Worm (Caenorhabditis elegans) whole organism, L4 larva: ENCODE results near the gene K09B11.5.

Source experiments
- D1046.2 ChIP-seq: fragments of 200-800 bp; sonication (Bioruptor generic); IDR thresholded peaks from 2 replicates; pipeline ENCODE4 v1.3.6; 2022; ENCODE audit warnings: missing genetic modification characterization, missing compliant biosample characterization
- F10B5.3 ChIP-seq: sonication (generic microtip); optimal IDR thresholded peaks from 2 replicates; lab custom pipeline; 2016; ENCODE audit warnings: mild to moderate bottlenecking, missing genetic modification characterization, missing compliant biosample characterization
- F26F4.8 ChIP-seq: fragments of 200-800 bp; sonication (Bioruptor generic); conservative IDR thresholded peaks from 2 replicates; pipeline ENCODE4 v1.3.6; 2022; ENCODE audit warnings: missing genetic modification characterization, missing compliant biosample characterization
- Y105C5A.15 ChIP-seq: fragments of 200-800 bp; sonication (Bioruptor generic); IDR thresholded peaks from 2 replicates; pipeline ENCODE4 v1.3.6; 2022; ENCODE audit warnings: missing genetic modification characterization, missing compliant biosample characterization
- ZK337.2 ChIP-seq: fragments of 200-800 bp; sonication (Bioruptor generic); IDR thresholded peaks from 2 replicates; pipeline ENCODE4 v1.3.6; 2022; ENCODE audit warnings: missing genetic modification reagents, missing genetic modification characterization, missing compliant biosample characterization
- ZK546.5 ChIP-seq, 2 experiments: sonication (generic microtip); optimal IDR thresholded peaks; 2 replicates each; lab custom pipeline; 2017; ENCODE audit warnings: missing biosample characterization in 2 of 2, missing genetic modification characterization in 2 of 2
- aly-2 ChIP-seq: sonication (generic microtip); optimal IDR thresholded peaks from 2 replicates; lab custom pipeline; 2018; ENCODE audit warnings: missing biosample characterization, missing genetic modification characterization
- ama-1 ChIP-seq: fragments of 150-350 bp; optimal IDR thresholded peaks from 2 replicates; lab custom pipeline; 2014; ENCODE audit warnings: inconsistent platforms, mixed read lengths
- ceh-20 ChIP-seq: fragments of 200-800 bp; sonication (Bioruptor generic); IDR thresholded peaks from 2 replicates; pipeline ENCODE4 v1.3.6; 2022; ENCODE audit warnings: missing genetic modification reagents, missing genetic modification characterization, missing compliant biosample characterization
- ceh-62 ChIP-seq: sonication (generic microtip); optimal IDR thresholded peaks from 2 replicates; lab custom pipeline; 2017; ENCODE audit warnings: missing biosample characterization, missing genetic modification characterization
- ceh-82 ChIP-seq: sonication (generic microtip); optimal IDR thresholded peaks from 2 replicates; lab custom pipeline; 2017; ENCODE audit warnings: missing biosample characterization, missing genetic modification characterization
- ctbp-1 ChIP-seq: fragments of 200-800 bp; sonication (Bioruptor generic); IDR thresholded peaks from 2 replicates; pipeline ENCODE4 v1.3.6; 2022; ENCODE audit warnings: missing genetic modification reagents, missing genetic modification characterization, missing compliant biosample characterization
- daf-12 ChIP-seq: fragments of 150-350 bp; optimal IDR thresholded peaks from 2 replicates; lab custom pipeline; 2014; ENCODE audit warnings: missing biosample characterization, missing genetic modification reagents, missing genetic modification characterization
- daf-16 ChIP-seq, 3 experiments: sonication (generic microtip); optimal IDR thresholded peaks; 2 replicates each; lab custom pipeline; 2016 to 2017; ENCODE audit warnings: missing genetic modification characterization in 3 of 3, missing genetic modification reagents in 3 of 3, mild to moderate bottlenecking in 2 of 3, missing compliant biosample characterization in 2 of 3, missing biosample characterization in 1 of 3, moderate library complexity in 1 of 3
- dmd-6 ChIP-seq: fragments of 200-800 bp; sonication (Bioruptor generic); IDR thresholded peaks from 2 replicates; pipeline ENCODE4 v1.3.6; 2022; ENCODE audit warnings: missing genetic modification reagents, missing genetic modification characterization, missing compliant biosample characterization
- dmd-9 ChIP-seq: fragments of 200-800 bp; sonication (Bioruptor generic); IDR thresholded peaks from 2 replicates; pipeline ENCODE4 v1.3.6; 2022; ENCODE audit warnings: missing genetic modification reagents, missing genetic modification characterization, missing compliant biosample characterization
- dve-1 ChIP-seq: sonication (generic microtip); optimal IDR thresholded peaks from 2 replicates; lab custom pipeline; 2017; ENCODE audit warnings: antibody characterized with exemption, mild to moderate bottlenecking, missing genetic modification characterization, missing compliant biosample characterization; ENCODE audit not compliant: insufficient read depth
- egl-27 ChIP-seq: sonication (generic microtip); optimal IDR thresholded peaks from 3 replicates; lab custom pipeline; 2017; ENCODE audit warnings: missing biosample characterization, missing genetic modification reagents, missing genetic modification characterization
- egl-43 ChIP-seq: fragments of 200-800 bp; sonication (Bioruptor generic); IDR thresholded peaks from 2 replicates; pipeline ENCODE4 v1.3.6; 2022; ENCODE audit warnings: missing genetic modification reagents, missing genetic modification characterization, missing compliant biosample characterization
- fkh-10 ChIP-seq: fragments of 150-350 bp; optimal IDR thresholded peaks from 2 replicates; lab custom pipeline; 2014; ENCODE audit warnings: missing biosample characterization, missing genetic modification reagents, missing genetic modification characterization
- hif-1 ChIP-seq, 2 experiments: sonication (generic microtip); optimal IDR thresholded peaks; 2 replicates each; lab custom pipeline; 2016 to 2017; ENCODE audit warnings: missing compliant biosample characterization in 2 of 2, missing genetic modification characterization in 2 of 2, missing genetic modification reagents in 2 of 2, missing genotype in 2 of 2, mild to moderate bottlenecking in 1 of 2
- hlh-11 ChIP-seq: fragments of 200-800 bp; sonication (Bioruptor generic); optimal IDR thresholded peaks from 2 replicates; lab custom pipeline; 2018; ENCODE audit warnings: mild to moderate bottlenecking, missing genetic modification characterization, missing compliant biosample characterization
- jun-1 ChIP-seq: fragments of 150-350 bp; optimal IDR thresholded peaks from 2 replicates; lab custom pipeline; 2014; ENCODE audit warnings: missing biosample characterization, missing genetic modification reagents, missing genetic modification characterization
- lin-1 ChIP-seq: fragments of 200-800 bp; sonication (Bioruptor generic); IDR thresholded peaks from 2 replicates; pipeline ENCODE4 v1.3.6; 2022; ENCODE audit warnings: missing genetic modification reagents, missing genetic modification characterization, missing compliant biosample characterization
- lin-29 ChIP-seq: fragments of 200-800 bp; sonication (Bioruptor generic); IDR thresholded peaks from 2 replicates; pipeline ENCODE4 v1.3.6; 2022; ENCODE audit warnings: missing genetic modification reagents, missing genetic modification characterization, missing compliant biosample characterization
- lin-38 ChIP-seq: fragments of 200-800 bp; sonication (Bioruptor generic); IDR thresholded peaks from 2 replicates; pipeline ENCODE4 v1.3.6; 2022; ENCODE audit warnings: missing genetic modification reagents, missing genetic modification characterization, missing compliant biosample characterization
- lin-39 ChIP-seq: fragments of 150-350 bp; optimal IDR thresholded peaks from 2 replicates; lab custom pipeline; 2014; ENCODE audit warnings: missing biosample characterization, missing genetic modification reagents, missing genetic modification characterization
- mdl-1 ChIP-seq, 2 experiments: fragments of 150-350 bp in 1 of 2; sonication (generic microtip) in 1 of 2; optimal IDR thresholded peaks; 2 replicates each; lab custom pipeline; 2014 to 2017; ENCODE audit warnings: missing biosample characterization in 2 of 2, missing genetic modification characterization in 2 of 2
- mep-1 ChIP-seq: fragments of 150-350 bp; sonication (generic microtip); optimal IDR thresholded peaks from 3 replicates; lab custom pipeline; 2014; ENCODE audit warnings: missing biosample characterization, missing genetic modification characterization
- mes-2 ChIP-seq: sonication (generic microtip); optimal IDR thresholded peaks from 2 replicates; lab custom pipeline; 2016; ENCODE audit warnings: missing genotype, mild to moderate bottlenecking, missing genetic modification characterization, missing compliant biosample characterization; ENCODE audit not compliant: poor library complexity, severe bottlenecking
- mxl-3 ChIP-seq: fragments of 200-800 bp; sonication (Bioruptor generic); optimal IDR thresholded peaks from 2 replicates; lab custom pipeline; 2018; ENCODE audit warnings: mild to moderate bottlenecking, missing genetic modification characterization, missing compliant biosample characterization
- nhr-102 ChIP-seq: sonication (generic microtip); optimal IDR thresholded peaks from 2 replicates; lab custom pipeline; 2016; ENCODE audit warnings: mild to moderate bottlenecking, missing genetic modification characterization, moderate library complexity, missing compliant biosample characterization
- nhr-28 ChIP-seq: fragments of 150-350 bp; optimal IDR thresholded peaks from 2 replicates; lab custom pipeline; 2014; ENCODE audit warnings: missing biosample characterization, missing genetic modification characterization
- nhr-41 ChIP-seq: fragments of 200-800 bp; sonication (Bioruptor generic); IDR thresholded peaks from 2 replicates; pipeline ENCODE4 v1.3.6; 2022; ENCODE audit warnings: missing genetic modification reagents, missing genetic modification characterization, missing compliant biosample characterization
- nhr-42 ChIP-seq: fragments of 200-800 bp; sonication (Bioruptor generic); IDR thresholded peaks from 2 replicates; pipeline ENCODE4 v1.3.6; 2022; ENCODE audit warnings: missing genetic modification characterization, missing compliant biosample characterization
- nhr-48 ChIP-seq: sonication (generic microtip); optimal IDR thresholded peaks from 2 replicates; lab custom pipeline; 2016; ENCODE audit warnings: mild to moderate bottlenecking, missing genetic modification characterization, missing compliant biosample characterization
- nhr-77 ChIP-seq: fragments of 150-350 bp; optimal IDR thresholded peaks from 2 replicates; lab custom pipeline; 2014; ENCODE audit warnings: missing biosample characterization, missing genetic modification characterization
- skn-1 ChIP-seq: fragments of 150-350 bp; optimal IDR thresholded peaks from 2 replicates; lab custom pipeline; 2014; ENCODE audit warnings: missing biosample characterization, missing genetic modification characterization
- snpc-1.2 ChIP-seq: fragments of 200-800 bp; sonication (Bioruptor generic); IDR thresholded peaks from 2 replicates; pipeline ENCODE4 v1.3.6; 2022; ENCODE audit warnings: missing genetic modification reagents, missing genetic modification characterization, missing compliant biosample characterization
- snpc-4 ChIP-seq: fragments of 150-350 bp; optimal IDR thresholded peaks from 2 replicates; lab custom pipeline; 2014; ENCODE audit warnings: missing biosample characterization, missing genetic modification characterization
- spr-1 ChIP-seq: sonication (generic microtip); optimal IDR thresholded peaks from 2 replicates; lab custom pipeline; 2016; ENCODE audit warnings: mild to moderate bottlenecking, missing genetic modification characterization, missing compliant biosample characterization
- tag-97 ChIP-seq: fragments of 200-800 bp; sonication (Bioruptor generic); IDR thresholded peaks from 2 replicates; pipeline ENCODE4 v1.3.6; 2022; ENCODE audit warnings: missing genetic modification characterization, missing compliant biosample characterization
- tra-1 ChIP-seq: fragments of 200-800 bp; sonication (Bioruptor generic); IDR thresholded peaks from 2 replicates; pipeline ENCODE4 v1.3.6; 2022; ENCODE audit warnings: missing genetic modification reagents, missing genetic modification characterization, missing compliant biosample characterization
- vab-7 ChIP-seq: fragments of 200-800 bp; sonication (Bioruptor generic); IDR thresholded peaks from 2 replicates; pipeline ENCODE4 v1.3.6; 2022; ENCODE audit warnings: missing genetic modification reagents, missing genetic modification characterization, missing compliant biosample characterization
- zip-11 ChIP-seq: fragments of 200-800 bp; sonication (Bioruptor generic); IDR thresholded peaks from 2 replicates; pipeline ENCODE4 v1.3.6; 2022; ENCODE audit warnings: missing genetic modification characterization, missing compliant biosample characterization

K09B11.5 gene

DNA sequence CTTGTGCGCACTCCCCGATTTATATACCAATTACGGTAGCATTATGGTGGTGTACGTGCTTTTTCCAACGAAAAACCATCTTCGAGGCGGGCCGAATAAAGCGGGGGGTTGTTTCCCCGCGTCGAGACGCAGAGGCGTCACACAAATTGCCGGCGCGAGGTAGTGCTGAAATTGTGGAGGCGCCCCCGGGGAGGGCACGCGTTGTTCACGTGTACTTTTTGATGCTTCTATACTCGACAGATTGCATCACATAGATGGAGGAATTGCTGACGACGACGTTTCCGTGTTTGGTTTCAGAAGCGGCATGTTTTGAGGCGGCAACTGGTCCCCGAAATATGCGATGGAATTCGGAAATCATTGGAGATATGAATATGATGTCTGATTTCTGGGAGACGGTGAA, 38.5 kb downstream of the K09B11.5 start (continued):
- TF ChIP-seq nhr-102 (peak; percentile 65), hif-1 (tag; optimal IDR thresholded peaks at IDR 0.05; lab: Kevin White, UChicago) (peak; percentile 96 to 100), lin-39 (tag; lab: Kevin White, UChicago) (no peak), nhr-41 (no peak), aly-2 (no peak), lin-1 (GFP tag; lab: Robert Waterston, UW) (peak; percentile 94), F26F4.8 (no peak), nhr-48 (tag; lab: Kevin White, UChicago) (peak; percentile 95), snpc-4 (tag; lab: Kevin White, UChicago) (no peak), mep-1 (tag; lab: Kevin White, UChicago) (peak; percentile 85), tra-1 (peak; percentile 96), egl-43 (GFP tag; lab: Robert Waterston, UW) (peak; percentile 72), nhr-77 (peak; percentile 70), ceh-62 (tag; lab: Kevin White, UChicago) (no peak), mxl-3 (GFP tag; lab: Kevin White, UChicago) (peak; percentile 92), nhr-28 (tag; lab: Kevin White, UChicago) (peak; percentile 76), spr-1 (peak; percentile 55), Y105C5A.15 (GFP tag; lab: Robert Waterston, UW) (no peak), egl-27 (tag; lab: Kevin White, UChicago) (peak; percentile 29), dmd-6 (GFP tag; lab: Robert Waterston, UW) (peak; percentile 98), nhr-42 (peak; percentile 56; the same call in 1 of the 2 replicates), snpc-1.2 (no peak), fkh-10 (GFP tag; lab: Kevin White, UChicago) (peak; percentile 89), ceh-82 (tag; lab: Kevin White, UChicago) (no peak), tag-97 (GFP tag; lab: Robert Waterston, UW) (no peak), jun-1 (tag; lab: Kevin White, UChicago) (peak; percentile 46), hlh-11 (tag; lab: Kevin White, UChicago) (peak; percentile 97), skn-1 (tag; lab: Kevin White, UChicago) (no peak), zip-11 (GFP tag; lab: Robert Waterston, UW) (no peak), dve-1 (tag; lab: Kevin White, UChicago) (peak; percentile 95), ceh-20 (GFP tag; lab: Robert Waterston, UW) (peak; percentile 93), D1046.2 (0 out of 2 replicates have a peak, but pooled peaks have one; percentile 4), lin-29 (GFP tag; lab: Robert Waterston, UW) (peak; percentile 16; the same call in 1 of the 2 replicates), mes-2 (tag; lab: Kevin White, UChicago) (peak; percentile 66), daf-12 (tag; lab: Kevin White, UChicago) (no peak), F10B5.3 (tag; lab: Kevin White, UChicago) (no peak), vab-7 (GFP tag; lab: Robert Waterston, UW) (0 out of 2 replicates have a peak, but pooled peaks have one; percentile 36), dmd-9 (GFP tag; lab: Robert Waterston, UW) (no peak), ama-1 (lab: Kevin White, UChicago) (no peak), mdl-1 (tag; optimal IDR thresholded peaks at IDR 0.05; lab: Kevin White, UChicago) (peak; percentile 84 to 92), ZK546.5 (tag; optimal IDR thresholded peaks at IDR 0.05; lab: Kevin White, UChicago) (no peak), ctbp-1 (GFP tag; lab: Robert Waterston, UW) (peak; percentile 90)

DNA sequence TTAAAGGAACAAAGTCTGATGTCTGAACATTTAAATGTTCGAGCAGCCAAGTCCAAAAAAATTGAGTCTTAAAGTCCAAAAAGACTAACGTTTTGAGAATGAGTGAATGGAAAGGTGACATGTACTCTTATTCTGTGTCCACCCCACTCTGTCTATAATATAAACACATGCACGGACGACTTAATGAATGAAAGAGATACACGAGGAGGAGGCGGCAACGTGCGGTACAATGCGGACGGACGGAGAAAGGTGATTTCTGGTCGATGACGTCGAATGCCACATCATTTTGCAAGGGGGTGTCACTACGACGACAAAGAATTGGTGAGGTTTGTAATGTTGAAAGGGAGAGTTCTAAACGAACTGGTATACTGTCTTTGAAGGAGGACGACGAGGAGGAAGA, 39.1 kb downstream of the K09B11.5 start:
- TF ChIP-seq lin-38 (GFP tag; lab: Robert Waterston, UW) (no peak), daf-16 (GFP tag; optimal IDR thresholded peaks at IDR 0.05; lab: Kevin White, UChicago) (no peak), daf-16 (tag; optimal IDR thresholded peaks at IDR 0.05; lab: Kevin White, UChicago) (peak; percentile 30), ZK337.2 (no peak), dmd-9 (GFP tag; lab: Robert Waterston, UW) (0 out of 2 replicates have a peak, but pooled peaks have one; percentile 28), mxl-3 (GFP tag; lab: Kevin White, UChicago) (peak; percentile 67)
